Worm (Caenorhabditis elegans) whole organism, late embryonic: ENCODE measurements around the gene arrd-28.

Source experiments
- C08G9.2 ChIP-seq: sonication (generic microtip); optimal IDR thresholded peaks from 2 replicates; lab custom pipeline; 2016; ENCODE audit warnings: mild to moderate bottlenecking, missing genetic modification characterization, moderate library complexity, missing compliant biosample characterization
- F13H6.1 ChIP-seq: sonication (generic microtip); optimal IDR thresholded peaks from 2 replicates; lab custom pipeline; 2016; ENCODE audit warnings: missing genetic modification characterization, missing compliant biosample characterization
- K02D7.2 ChIP-seq: sonication (generic microtip); optimal IDR thresholded peaks from 2 replicates; lab custom pipeline; 2017; ENCODE audit warnings: mild to moderate bottlenecking, missing genetic modification characterization, missing compliant biosample characterization
- K09A11.1 ChIP-seq: sonication (generic microtip); optimal IDR thresholded peaks from 2 replicates; lab custom pipeline; 2017; ENCODE audit warnings: antibody characterized with exemption, mild to moderate bottlenecking, missing genetic modification characterization, missing compliant biosample characterization; ENCODE audit not compliant: insufficient read depth
- T23F11.4 ChIP-seq: fragments of 200-800 bp; sonication (Bioruptor generic); optimal IDR thresholded peaks from 2 replicates; lab custom pipeline; 2018; ENCODE audit warnings: mild to moderate bottlenecking, missing genetic modification characterization, missing compliant biosample characterization
- ceh-14 ChIP-seq: sonication (generic microtip); optimal IDR thresholded peaks from 2 replicates; lab custom pipeline; 2016; ENCODE audit warnings: missing genotype, missing genetic modification characterization, missing compliant biosample characterization
- ceh-18 ChIP-seq: sonication (generic microtip); optimal IDR thresholded peaks from 2 replicates; lab custom pipeline; 2016; ENCODE audit warnings: missing genetic modification characterization, missing compliant biosample characterization
- ceh-22 ChIP-seq: sonication (generic microtip); optimal IDR thresholded peaks from 2 replicates; lab custom pipeline; 2017; ENCODE audit warnings: missing biosample characterization, missing genetic modification characterization
- ceh-24 ChIP-seq: sonication (generic microtip); optimal IDR thresholded peaks from 2 replicates; lab custom pipeline; 2016; ENCODE audit warnings: mild to moderate bottlenecking, missing genetic modification characterization, missing compliant biosample characterization
- ceh-30 ChIP-seq: fragments of 150-350 bp; optimal IDR thresholded peaks from 2 replicates; lab custom pipeline; 2014; ENCODE audit warnings: missing biosample characterization, missing genetic modification characterization
- ceh-31 ChIP-seq: sonication (generic microtip); optimal IDR thresholded peaks from 2 replicates; lab custom pipeline; 2016; ENCODE audit warnings: missing genetic modification characterization, missing compliant biosample characterization
- ceh-34 ChIP-seq: sonication (generic microtip); optimal IDR thresholded peaks from 2 replicates; lab custom pipeline; 2016; ENCODE audit warnings: mild to moderate bottlenecking, missing genetic modification characterization, missing compliant biosample characterization
- ceh-48 ChIP-seq: sonication (generic microtip); optimal IDR thresholded peaks from 2 replicates; lab custom pipeline; 2016; ENCODE audit warnings: missing genetic modification characterization, inconsistent platforms, missing compliant biosample characterization
- ceh-9 ChIP-seq: sonication (generic microtip); optimal IDR thresholded peaks from 2 replicates; lab custom pipeline; 2016; ENCODE audit warnings: mild to moderate bottlenecking, missing genetic modification characterization, inconsistent platforms, missing compliant biosample characterization
- che-1 ChIP-seq: sonication (generic microtip); optimal IDR thresholded peaks from 2 replicates; lab custom pipeline; 2016; ENCODE audit warnings: mild to moderate bottlenecking, missing genetic modification characterization, missing compliant biosample characterization
- elt-2 ChIP-seq: sonication (generic microtip); optimal IDR thresholded peaks from 2 replicates; lab custom pipeline; 2016; ENCODE audit warnings: missing genetic modification reagents, missing genetic modification characterization, missing compliant biosample characterization
- elt-4 ChIP-seq: sonication (generic microtip); optimal IDR thresholded peaks from 2 replicates; lab custom pipeline; 2016; ENCODE audit warnings: missing genetic modification characterization, missing compliant biosample characterization
- eyg-1 ChIP-seq: sonication (generic microtip); optimal IDR thresholded peaks from 2 replicates; lab custom pipeline; 2016; ENCODE audit warnings: missing genotype, missing genetic modification characterization, missing compliant biosample characterization
- fax-1 ChIP-seq: sonication (generic microtip); optimal IDR thresholded peaks from 2 replicates; lab custom pipeline; 2016; ENCODE audit warnings: missing genotype, missing genetic modification characterization, missing compliant biosample characterization
- fkh-10 ChIP-seq: fragments of 150-350 bp; optimal IDR thresholded peaks from 2 replicates; lab custom pipeline; 2014; ENCODE audit warnings: missing biosample characterization, missing genetic modification reagents, missing genetic modification characterization
- fkh-6 ChIP-seq: sonication (generic microtip); optimal IDR thresholded peaks from 2 replicates; lab custom pipeline; 2016; ENCODE audit warnings: missing genetic modification characterization, missing compliant biosample characterization
- hlh-13 ChIP-seq: fragments of 200-800 bp; sonication (Bioruptor generic); optimal IDR thresholded peaks from 2 replicates; lab custom pipeline; 2018; ENCODE audit warnings: mild to moderate bottlenecking, missing genetic modification characterization, missing compliant biosample characterization
- hlh-15 ChIP-seq: sonication (generic microtip); optimal IDR thresholded peaks from 2 replicates; lab custom pipeline; 2016; ENCODE audit warnings: missing genetic modification characterization, missing compliant biosample characterization
- hlh-6 ChIP-seq: sonication (generic microtip); optimal IDR thresholded peaks from 2 replicates; lab custom pipeline; 2016; ENCODE audit warnings: missing genotype, missing genetic modification characterization, missing compliant biosample characterization
- hlh-8 ChIP-seq: sonication (generic microtip); optimal IDR thresholded peaks from 2 replicates; lab custom pipeline; 2016; ENCODE audit warnings: missing genotype, missing genetic modification characterization, missing compliant biosample characterization
- madf-2 ChIP-seq: sonication (generic microtip); optimal IDR thresholded peaks from 2 replicates; lab custom pipeline; 2017; ENCODE audit warnings: missing genetic modification characterization, missing compliant biosample characterization
- mec-3 ChIP-seq: sonication (generic microtip); optimal IDR thresholded peaks from 2 replicates; lab custom pipeline; 2016; ENCODE audit warnings: borderline replicate concordance, missing genetic modification characterization, missing compliant biosample characterization
- nhr-11 ChIP-seq: fragments of 150-350 bp; optimal IDR thresholded peaks from 2 replicates; lab custom pipeline; 2014; ENCODE audit warnings: missing biosample characterization, missing genetic modification characterization
- nhr-232 ChIP-seq: sonication (generic microtip); optimal IDR thresholded peaks from 2 replicates; lab custom pipeline; 2016; ENCODE audit warnings: missing genetic modification characterization, missing compliant biosample characterization
- pqm-1 ChIP-seq: sonication (generic microtip); optimal IDR thresholded peaks from 2 replicates; lab custom pipeline; 2016; ENCODE audit warnings: missing genetic modification characterization, missing compliant biosample characterization
- ref-2 ChIP-seq: sonication (generic microtip); optimal IDR thresholded peaks from 2 replicates; lab custom pipeline; 2016; ENCODE audit warnings: missing genetic modification characterization, missing compliant biosample characterization
- sox-2 ChIP-seq: fragments of 200-800 bp; sonication (Bioruptor generic); IDR thresholded peaks from 2 replicates; pipeline ENCODE4 v1.3.6; 2022; ENCODE audit warnings: missing genetic modification reagents, missing genetic modification characterization, missing compliant biosample characterization
- sox-4 ChIP-seq: sonication (generic microtip); optimal IDR thresholded peaks from 2 replicates; lab custom pipeline; 2017; ENCODE audit warnings: mild to moderate bottlenecking, missing genetic modification characterization, inconsistent platforms, missing compliant biosample characterization
- tbx-2 ChIP-seq: sonication (generic microtip); optimal IDR thresholded peaks from 2 replicates; lab custom pipeline; 2016; ENCODE audit warnings: missing genetic modification characterization, missing compliant biosample characterization
- tbx-7 ChIP-seq: sonication (generic microtip); optimal IDR thresholded peaks from 2 replicates; lab custom pipeline; 2016; ENCODE audit warnings: missing genotype, missing genetic modification characterization, missing compliant biosample characterization
- ttx-3 ChIP-seq: sonication (generic microtip); optimal IDR thresholded peaks from 2 replicates; lab custom pipeline; 2016; ENCODE audit warnings: missing genetic modification reagents, missing genetic modification characterization, missing compliant biosample characterization
- unc-3 ChIP-seq, 2 experiments: fragments of 200-800 bp in 1 of 2; sonication (Bioruptor generic) in 1 of 2; sonication (generic microtip) in 1 of 2; conservative IDR thresholded peaks in 1 of 2; optimal IDR thresholded peaks in 1 of 2; 2 replicates each; pipeline versions ENCODE4 v1.3.6 to Lab custom; 2016 to 2022; ENCODE audit warnings: missing compliant biosample characterization in 2 of 2, missing genetic modification characterization in 2 of 2, missing genetic modification reagents in 1 of 2
- unc-42 ChIP-seq: sonication (generic microtip); optimal IDR thresholded peaks from 2 replicates; lab custom pipeline; 2016; ENCODE audit warnings: missing genotype, missing genetic modification characterization, missing compliant biosample characterization
- unc-55 ChIP-seq: sonication (generic microtip); optimal IDR thresholded peaks from 2 replicates; lab custom pipeline; 2017; ENCODE audit warnings: missing biosample characterization, missing genetic modification reagents, missing genetic modification characterization
- unc-86 ChIP-seq: sonication (generic microtip); optimal IDR thresholded peaks from 2 replicates; lab custom pipeline; 2016; ENCODE audit warnings: missing genetic modification characterization, missing compliant biosample characterization
- zip-5 ChIP-seq: sonication (generic microtip); optimal IDR thresholded peaks from 2 replicates; lab custom pipeline; 2016; ENCODE audit warnings: missing genetic modification characterization, missing compliant biosample characterization
- ztf-16 ChIP-seq: sonication (generic microtip); optimal IDR thresholded peaks from 2 replicates; lab custom pipeline; 2017; ENCODE audit warnings: missing genetic modification characterization, missing compliant biosample characterization

Gene arrd-28

DNA sequence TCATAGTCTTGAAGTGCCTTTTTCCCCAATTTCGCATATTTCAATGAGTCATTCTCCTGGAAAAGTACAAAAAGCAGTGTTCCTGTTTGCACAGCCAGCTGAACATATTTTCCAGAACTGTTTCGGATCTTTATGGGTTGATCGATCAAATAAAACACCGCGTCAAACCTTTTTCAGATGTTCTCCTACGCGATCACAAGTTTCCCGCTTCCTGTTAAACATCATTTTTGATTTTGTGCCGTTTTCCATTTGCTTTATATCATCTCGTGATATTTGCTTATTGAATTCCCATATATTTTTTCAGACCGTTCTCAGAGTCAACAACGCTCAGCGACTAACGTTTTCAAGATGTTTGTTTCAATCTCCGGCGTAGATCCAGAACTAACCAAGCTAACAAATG, 9.1 kb upstream of the arrd-28 start, which contains the start of gene C07A4.3:
Gene C07A4.3, plus strand, starts transcription at position 301 of the 400 bp plus-strand sequence.
- TF ChIP-seq ceh-14 (no peak), ceh-18 (tag; lab: Kevin White, UChicago) (no peak), ceh-48 (tag; lab: Kevin White, UChicago) (no peak)

DNA sequence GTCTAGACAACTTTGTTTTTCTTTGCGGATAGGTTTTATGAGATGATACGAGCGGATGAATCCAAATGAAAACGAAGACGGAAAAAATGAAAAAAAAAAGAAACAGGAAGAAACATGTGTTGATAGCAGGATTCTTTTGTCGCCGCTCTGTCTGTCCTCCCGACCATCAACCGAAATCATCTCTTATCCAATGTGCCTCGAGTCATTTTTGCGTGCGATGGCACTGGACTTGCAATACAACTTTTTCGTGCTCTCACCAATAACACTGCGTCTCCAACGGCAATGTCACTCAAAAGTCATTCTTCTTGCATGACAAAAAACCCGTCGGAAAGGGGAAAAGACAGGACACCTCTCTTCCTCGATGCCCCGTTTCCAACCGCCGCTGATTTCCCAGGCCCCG, 7.5 kb upstream of the arrd-28 start, which contains the start of gene ncs-4:
Gene ncs-4, plus strand, starts transcription at position 227 of the 400 bp plus-strand sequence.
- TF ChIP-seq nhr-232 (tag; lab: Kevin White, UChicago) (no peak), ceh-18 (tag; lab: Kevin White, UChicago) (peak; percentile 69), unc-3 (GFP tag; conservative IDR thresholded peaks at IDR 0.05; lab: Robert Waterston, UW) (no peak), unc-3 (tag; optimal IDR thresholded peaks at IDR 0.05; lab: Kevin White, UChicago) (no peak), fkh-6 (tag; lab: Kevin White, UChicago) (no peak), fax-1 (no peak), ztf-16 (tag; lab: Kevin White, UChicago) (no peak)

ce11 chrX:10182613-10183012, 1.2 kb upstream of the arrd-28 start:
- TF ChIP-seq ceh-22 (tag; lab: Kevin White, UChicago) (no peak), F13H6.1 (tag; lab: Kevin White, UChicago) (no peak), ceh-30 (no peak), ref-2 (tag; lab: Kevin White, UChicago) (no peak), hlh-15 (tag; lab: Kevin White, UChicago) (no peak), ceh-34 (tag; lab: Kevin White, UChicago) (no peak), sox-2 (GFP tag; lab: Robert Waterston, UW) (no peak), ztf-16 (tag; lab: Kevin White, UChicago) (no peak), elt-2 (tag; lab: Kevin White, UChicago) (no peak), unc-86 (tag; lab: Kevin White, UChicago) (no peak), unc-55 (GFP tag; lab: Kevin White, UChicago) (no peak), che-1 (tag; lab: Kevin White, UChicago) (no peak), ceh-9 (tag; lab: Kevin White, UChicago) (no peak), K09A11.1 (tag; lab: Kevin White, UChicago) (no peak), K02D7.2 (no peak)

DNA sequence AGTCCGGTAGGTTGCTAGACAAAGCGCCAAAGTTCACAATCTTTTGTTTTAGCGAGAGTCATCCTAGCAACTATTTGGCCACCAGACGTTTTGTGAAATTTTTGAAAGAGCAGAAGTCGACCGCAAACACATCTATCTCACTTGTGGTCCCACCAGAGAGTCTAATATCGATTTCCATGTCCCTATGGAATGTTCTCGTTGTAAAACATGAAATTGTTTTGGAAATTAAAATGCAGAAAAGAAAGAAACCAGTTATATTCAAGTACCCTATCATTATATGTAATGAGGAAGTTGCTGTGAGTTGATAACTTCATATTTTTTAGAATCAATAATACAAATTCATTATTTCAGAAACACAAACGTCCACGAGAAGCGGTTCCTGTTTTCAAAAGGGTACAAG, 913 bp downstream of the arrd-28 start:
- no peak for TF ChIP-seq sox-4 (tag; lab: Kevin White, UChicago)
- TF ChIP-seq elt-4 (tag; lab: Kevin White, UChicago) = no peak
- TF ChIP-seq tbx-2 (tag; lab: Kevin White, UChicago) = no peak
- no peak for TF ChIP-seq ceh-24 (tag; lab: Kevin White, UChicago)
- TF ChIP-seq ztf-16 (tag; lab: Kevin White, UChicago) = no peak
- TF ChIP-seq, all 69 proteins: peak for 0

DNA sequence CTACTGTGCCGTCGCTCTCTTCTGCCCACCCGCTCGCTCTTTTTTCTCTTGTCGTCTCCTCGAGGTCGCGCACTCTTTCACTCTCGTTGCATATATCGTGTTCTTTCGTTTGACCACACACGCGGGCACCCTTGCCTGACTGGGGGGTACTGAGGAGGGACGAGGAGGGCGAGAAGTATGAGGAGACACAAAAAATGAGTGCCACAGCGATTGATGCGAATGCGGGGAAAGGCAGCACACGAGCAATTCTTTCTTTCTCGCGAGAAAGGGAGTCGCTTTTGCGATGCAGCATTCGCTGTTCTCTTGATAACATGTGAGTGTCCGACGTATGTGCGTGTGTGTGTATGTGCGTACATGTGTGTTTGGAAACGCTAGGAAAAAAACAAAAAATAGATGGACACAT, 4.7 kb downstream of the arrd-28 start:
- TF ChIP-seq elt-4 (tag; lab: Kevin White, UChicago) (no peak), unc-42 (tag; lab: Kevin White, UChicago) (peak; percentile 71), ceh-24 (tag; lab: Kevin White, UChicago) (no peak), tbx-7 (tag; lab: Kevin White, UChicago) (no peak), F13H6.1 (tag; lab: Kevin White, UChicago) (peak; percentile 70), madf-2 (tag; lab: Kevin White, UChicago) (peak; percentile 98), pqm-1 (peak; percentile 44), fax-1 (peak; percentile 65), hlh-6 (tag; lab: Kevin White, UChicago) (peak; percentile 91), fkh-10 (GFP tag; lab: Kevin White, UChicago) (no peak), ceh-31 (tag; lab: Kevin White, UChicago) (peak; percentile 77), unc-55 (GFP tag; lab: Kevin White, UChicago) (peak; percentile 41), C08G9.2 (tag; lab: Kevin White, UChicago) (peak; percentile 40), zip-5 (no peak), unc-86 (tag; lab: Kevin White, UChicago) (peak; percentile 32), ttx-3 (tag; lab: Kevin White, UChicago) (no peak), T23F11.4 (GFP tag; lab: Kevin White, UChicago) (peak; percentile 14), ceh-30 (peak; percentile 52), mec-3 (tag; lab: Kevin White, UChicago) (peak; percentile 52), fkh-6 (tag; lab: Kevin White, UChicago) (peak; percentile 35), tbx-2 (tag; lab: Kevin White, UChicago) (peak; percentile 92), hlh-13 (GFP tag; lab: Kevin White, UChicago) (no peak), hlh-8 (tag; lab: Kevin White, UChicago) (peak; percentile 56), ceh-14 (peak; percentile 61), eyg-1 (no peak), che-1 (tag; lab: Kevin White, UChicago) (no peak), ztf-16 (tag; lab: Kevin White, UChicago) (peak; percentile 9), ref-2 (tag; lab: Kevin White, UChicago) (peak; percentile 73), nhr-11 (tag; lab: Kevin White, UChicago) (no peak)
